Fruit fly (Drosophila melanogaster) whole organism: ENCODE data around the gene t-cup.

Experiments
- CG8478 ChIP-seq: fragments of >200 bp; optimal IDR thresholded peaks from 2 replicates; lab custom pipeline; 2018; ENCODE audit warnings: inconsistent platforms
- Dll ChIP-seq: fragments of >200 bp; optimal IDR thresholded peaks from 2 replicates; lab custom pipeline; 2017
- pan ChIP-seq: fragments of >200 bp; optimal IDR thresholded peaks from 2 replicates; lab custom pipeline; 2017
- psq ChIP-seq: fragments of >200 bp; optimal IDR thresholded peaks from 2 replicates; lab custom pipeline; 2017
- usp ChIP-seq: fragments of >200 bp; optimal IDR thresholded peaks from 2 replicates; lab custom pipeline; 2017; ENCODE audit warnings: missing biosample characterization, missing genetic modification characterization, mixed read lengths

dm6 chr2L:12483866-12484554 is 13.1 kb downstream of the t-cup start:
- TF ChIP-seq CG8478 (lab: Kevin White, UChicago) (no peak), Dll (lab: Kevin White, UChicago) (no peak), pan (lab: Kevin White, UChicago) (no peak), usp (no peak), psq (lab: Kevin White, UChicago) (no peak)
